Worm (Caenorhabditis elegans) whole organism, midembryonic: ENCODE results near the gene T24C12.1.

ENCODE experiments used
- T22C8.4 ChIP-seq: fragments of 200-800 bp; sonication (Bioruptor generic); IDR thresholded peaks from 2 replicates; pipeline ENCODE4 v1.3.6; 2022; ENCODE audit warnings: missing genetic modification characterization, missing compliant biosample characterization
- cog-1 ChIP-seq: sonication (generic microtip); optimal IDR thresholded peaks from 2 replicates; lab custom pipeline; 2016; ENCODE audit warnings: missing genetic modification characterization, missing compliant biosample characterization
- flt-1 ChIP-seq: fragments of 200-800 bp; sonication (Bioruptor generic); IDR thresholded peaks from 2 replicates; pipeline ENCODE4 v1.3.6; 2022; ENCODE audit warnings: missing genetic modification characterization, missing compliant biosample characterization
- klf-2 ChIP-seq: fragments of 200-800 bp; sonication (Bioruptor generic); conservative IDR thresholded peaks from 2 replicates; pipeline ENCODE4 v1.3.6; 2022; ENCODE audit warnings: missing genetic modification reagents, missing genetic modification characterization, missing compliant biosample characterization
- med-1 ChIP-seq: sonication (generic microtip); optimal IDR thresholded peaks from 2 replicates; lab custom pipeline; 2017; ENCODE audit warnings: missing genetic modification characterization, mild to moderate bottlenecking, missing compliant biosample characterization, antibody characterized with exemption, missing genetic modification reagents; ENCODE audit not compliant: insufficient read depth
- ref-1 ChIP-seq: fragments of 200-800 bp; sonication (Bioruptor generic); conservative IDR thresholded peaks from 2 replicates; pipeline ENCODE4 v1.3.6; 2022; ENCODE audit warnings: missing genetic modification reagents, missing genetic modification characterization, missing compliant biosample characterization
- tab-1 ChIP-seq: fragments of 200-800 bp; sonication (Bioruptor generic); IDR thresholded peaks from 2 replicates; pipeline ENCODE4 v1.3.6; 2022; ENCODE audit warnings: missing genetic modification characterization, missing compliant biosample characterization
- ztf-23 ChIP-seq: fragments of 200-800 bp; sonication (Bioruptor generic); IDR thresholded peaks from 2 replicates; pipeline ENCODE4 v1.3.6; 2022; ENCODE audit warnings: missing genetic modification reagents, missing genetic modification characterization, missing compliant biosample characterization
- ztf-29 ChIP-seq: fragments of 200-800 bp; sonication (Bioruptor generic); IDR thresholded peaks from 2 replicates; pipeline ENCODE4 v1.3.6; 2022; ENCODE audit warnings: missing genetic modification reagents, missing genetic modification characterization, missing compliant biosample characterization

DNA sequence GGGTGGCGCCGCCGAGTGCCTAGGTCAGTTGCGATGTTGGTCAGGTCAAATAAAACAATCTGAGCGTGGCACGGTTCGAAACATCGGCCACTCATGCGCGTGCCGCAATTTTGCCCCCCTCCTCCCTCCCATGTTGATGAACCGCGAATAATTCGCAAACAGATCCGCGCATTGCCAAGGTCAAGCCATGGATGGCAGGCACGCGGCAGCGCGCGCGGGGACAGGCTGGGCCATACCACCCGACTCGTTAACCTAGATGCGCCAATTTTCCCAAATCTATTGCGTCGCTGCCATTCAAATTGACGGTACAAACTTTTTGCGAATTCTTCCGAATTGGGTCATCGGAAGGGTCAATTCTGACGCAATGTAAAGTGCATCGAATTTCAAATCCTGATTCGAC is 17.4 kb downstream of the T24C12.1 start:
- TF ChIP-seq cog-1, result no peak
- TF ChIP-seq ref-1 (GFP tag; lab: Robert Waterston, UW), result no peak
- no peak for TF ChIP-seq T22C8.4 (GFP tag; lab: Robert Waterston, UW)
- TF ChIP-seq flt-1 (GFP tag; lab: Robert Waterston, UW), result no peak
- no peak for TF ChIP-seq ztf-23 (GFP tag; lab: Robert Waterston, UW)
- TF ChIP-seq ztf-29 (GFP tag; lab: Robert Waterston, UW), result no peak
- TF ChIP-seq klf-2 (GFP tag; lab: Robert Waterston, UW), result 0 out of 2 replicates have a peak, but pooled peaks have one; percentile 41
- TF ChIP-seq tab-1 (GFP tag; lab: Robert Waterston, UW), result no peak
- TF ChIP-seq med-1 (GFP tag; lab: Kevin White, UChicago), result no peak
